Worm (Caenorhabditis elegans) whole organism, L3 larva: ENCODE results near the gene F18A11.2.
A peak's percentile ranks its signal among the peaks of the same experiment; 100 is the strongest.

Experiments used
- ZK546.5 ChIP-seq: sonication (generic microtip); optimal IDR thresholded peaks from 2 replicates; lab custom pipeline; 2017; ENCODE audit warnings: missing biosample characterization, missing genetic modification characterization
- aly-2 ChIP-seq: fragments of 150-350 bp; optimal IDR thresholded peaks from 2 replicates; lab custom pipeline; 2014; ENCODE audit warnings: missing biosample characterization, missing genetic modification characterization
- ama-1 ChIP-seq: fragments of 150-350 bp; optimal IDR thresholded peaks from 2 replicates; lab custom pipeline; 2018
- ceh-16 ChIP-seq: sonication (generic microtip); optimal IDR thresholded peaks from 2 replicates; lab custom pipeline; 2017; ENCODE audit warnings: missing biosample characterization, missing genetic modification characterization
- ceh-28 ChIP-seq: fragments of 150-350 bp; optimal IDR thresholded peaks from 2 replicates; lab custom pipeline; 2014; ENCODE audit warnings: missing biosample characterization, missing genetic modification reagents, missing genetic modification characterization
- ceh-82 ChIP-seq: fragments of 150-350 bp; optimal IDR thresholded peaks from 2 replicates; lab custom pipeline; 2014; ENCODE audit warnings: missing biosample characterization, missing genetic modification characterization
- ceh-9 ChIP-seq: sonication (generic microtip); optimal IDR thresholded peaks from 2 replicates; lab custom pipeline; 2018; ENCODE audit warnings: missing biosample characterization, missing genetic modification characterization
- egl-27 ChIP-seq: sonication (generic microtip); optimal IDR thresholded peaks from 4 replicates; lab custom pipeline; 2017; ENCODE audit warnings: missing biosample characterization, missing genetic modification reagents, missing genetic modification characterization
- egl-5 ChIP-seq: fragments of 150-350 bp; optimal IDR thresholded peaks from 2 replicates; lab custom pipeline; 2017; ENCODE audit warnings: missing biosample characterization, missing genetic modification reagents, missing genetic modification characterization, inconsistent platforms
- elt-2 ChIP-seq: sonication (generic microtip); optimal IDR thresholded peaks from 2 replicates; lab custom pipeline; 2016; ENCODE audit warnings: missing genetic modification reagents, mild to moderate bottlenecking, missing genetic modification characterization, missing compliant biosample characterization
- elt-3 ChIP-seq, 3 experiments: fragments of 150-350 bp in 1 of 3; sonication (generic microtip) in 2 of 3; optimal IDR thresholded peaks; 2 replicates in 2 of 3; 4 replicates in 1 of 3; lab custom pipeline; 2014 to 2017; ENCODE audit warnings: missing biosample characterization in 3 of 3, missing genetic modification characterization in 3 of 3
- fkh-10 ChIP-seq: sonication (generic microtip); optimal IDR thresholded peaks from 2 replicates; lab custom pipeline; 2017; ENCODE audit warnings: missing biosample characterization, missing genetic modification reagents, missing genetic modification characterization
- fkh-2 ChIP-seq: fragments of 150-350 bp; optimal IDR thresholded peaks from 2 replicates; lab custom pipeline; 2014; ENCODE audit warnings: missing biosample characterization, missing genetic modification reagents, missing genetic modification characterization
- fos-1 ChIP-seq: fragments of 150-350 bp; optimal IDR thresholded peaks from 2 replicates; lab custom pipeline; 2014; ENCODE audit warnings: missing biosample characterization, missing genetic modification characterization
- hmg-11 ChIP-seq: sonication (generic microtip); optimal IDR thresholded peaks from 2 replicates; lab custom pipeline; 2016; ENCODE audit warnings: missing genetic modification characterization, missing compliant biosample characterization
- jun-1 ChIP-seq: fragments of 150-350 bp; optimal IDR thresholded peaks from 2 replicates; lab custom pipeline; 2014; ENCODE audit warnings: missing biosample characterization, missing genetic modification reagents, missing genetic modification characterization
- lin-15B ChIP-seq: fragments of 150-350 bp; optimal IDR thresholded peaks from 2 replicates; lab custom pipeline; 2014; ENCODE audit warnings: missing biosample characterization, missing genetic modification characterization
- lsy-12 ChIP-seq: sonication (generic microtip); optimal IDR thresholded peaks from 2 replicates; lab custom pipeline; 2016; ENCODE audit warnings: mild to moderate bottlenecking, missing genetic modification characterization, missing compliant biosample characterization
- mdl-1 ChIP-seq: fragments of 150-350 bp; optimal IDR thresholded peaks from 2 replicates; lab custom pipeline; 2014; ENCODE audit warnings: missing biosample characterization, missing genetic modification characterization
- mml-1 ChIP-seq: fragments of 150-350 bp; sonication (generic microtip); optimal IDR thresholded peaks from 3 replicates; lab custom pipeline; 2014; ENCODE audit warnings: missing biosample characterization, missing genetic modification characterization
- nfya-1 ChIP-seq: sonication (generic microtip); optimal IDR thresholded peaks from 2 replicates; lab custom pipeline; 2017; ENCODE audit warnings: missing genetic modification characterization, mild to moderate bottlenecking, missing compliant biosample characterization, antibody characterized with exemption, moderate library complexity; ENCODE audit not compliant: insufficient read depth
- nhr-11 ChIP-seq: fragments of 150-350 bp; optimal IDR thresholded peaks from 2 replicates; lab custom pipeline; 2014; ENCODE audit warnings: missing biosample characterization, missing genetic modification characterization
- nhr-23 ChIP-seq: fragments of 150-350 bp; optimal IDR thresholded peaks from 2 replicates; lab custom pipeline; 2014; ENCODE audit warnings: missing biosample characterization, missing genetic modification reagents, missing genetic modification characterization
- nhr-25 ChIP-seq: sonication (generic microtip); optimal IDR thresholded peaks from 2 replicates; lab custom pipeline; 2017; ENCODE audit warnings: missing biosample characterization, missing genetic modification characterization
- nhr-43 ChIP-seq: sonication (generic microtip); optimal IDR thresholded peaks from 2 replicates; lab custom pipeline; 2016; ENCODE audit warnings: mild to moderate bottlenecking, missing genetic modification characterization, missing compliant biosample characterization; ENCODE audit not compliant: poor library complexity, severe bottlenecking
- nhr-67 ChIP-seq: fragments of 150-350 bp; optimal IDR thresholded peaks from 2 replicates; lab custom pipeline; 2014; ENCODE audit warnings: missing biosample characterization, missing genetic modification characterization
- pha-4 ChIP-seq: fragments of 150-350 bp; optimal IDR thresholded peaks from 2 replicates; lab custom pipeline; 2014; ENCODE audit warnings: missing biosample characterization, missing genetic modification reagents, missing genetic modification characterization
- pqm-1 ChIP-seq: fragments of 150-350 bp; optimal IDR thresholded peaks from 2 replicates; lab custom pipeline; 2017; ENCODE audit warnings: missing biosample characterization, missing genetic modification characterization, inconsistent platforms
- snpc-4 ChIP-seq: fragments of 150-350 bp; optimal IDR thresholded peaks from 2 replicates; lab custom pipeline; 2014; ENCODE audit warnings: missing biosample characterization, missing genetic modification characterization
- zag-1 ChIP-seq: fragments of 150-350 bp; optimal IDR thresholded peaks from 2 replicates; lab custom pipeline; 2014; ENCODE audit warnings: missing biosample characterization, missing genetic modification characterization
- ztf-11 ChIP-seq: fragments of 150-350 bp; optimal IDR thresholded peaks from 2 replicates; lab custom pipeline; 2014; ENCODE audit warnings: missing biosample characterization, missing genetic modification characterization
- ztf-4 ChIP-seq: fragments of 150-350 bp; optimal IDR thresholded peaks from 2 replicates; lab custom pipeline; 2014; ENCODE audit warnings: missing biosample characterization, missing genetic modification characterization

Gene F18A11.2

DNA sequence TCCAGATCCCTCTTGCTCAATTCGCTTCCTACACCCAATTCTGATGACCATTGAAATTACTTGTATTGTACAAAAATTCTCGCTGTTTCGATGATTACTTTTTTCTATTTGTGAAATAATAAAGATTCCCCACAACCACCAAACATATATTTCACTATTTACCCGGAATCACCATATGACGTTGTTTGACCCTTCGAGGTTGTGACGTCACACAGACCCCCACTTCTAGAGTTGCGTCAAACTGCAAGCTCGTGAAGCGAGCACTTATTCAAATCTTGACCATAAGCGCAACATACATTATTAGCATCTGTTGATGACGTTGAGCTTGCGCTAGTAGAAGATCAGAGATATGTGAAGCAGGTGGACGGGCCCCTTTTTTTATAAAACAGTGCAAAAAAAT, 38.5 kb upstream of the F18A11.2 start:
- TF ChIP-seq fkh-2 (tag; lab: Kevin White, UChicago) (no peak), mdl-1 (no peak), fos-1 (tag; lab: Kevin White, UChicago) (no peak), nhr-11 (tag; lab: Kevin White, UChicago) (no peak), lin-15B (tag; lab: Kevin White, UChicago) (no peak), nhr-25 (tag; lab: Kevin White, UChicago) (no peak), snpc-4 (tag; lab: Kevin White, UChicago) (no peak), ztf-4 (tag; lab: Kevin White, UChicago) (no peak), nhr-43 (tag; lab: Kevin White, UChicago) (no peak), fkh-10 (GFP tag; lab: Kevin White, UChicago) (no peak), nhr-23 (tag; lab: Kevin White, UChicago) (no peak), aly-2 (tag; lab: Kevin White, UChicago) (no peak), ceh-9 (no peak), nhr-67 (tag; lab: Kevin White, UChicago) (no peak), nfya-1 (no peak), zag-1 (no peak)

DNA sequence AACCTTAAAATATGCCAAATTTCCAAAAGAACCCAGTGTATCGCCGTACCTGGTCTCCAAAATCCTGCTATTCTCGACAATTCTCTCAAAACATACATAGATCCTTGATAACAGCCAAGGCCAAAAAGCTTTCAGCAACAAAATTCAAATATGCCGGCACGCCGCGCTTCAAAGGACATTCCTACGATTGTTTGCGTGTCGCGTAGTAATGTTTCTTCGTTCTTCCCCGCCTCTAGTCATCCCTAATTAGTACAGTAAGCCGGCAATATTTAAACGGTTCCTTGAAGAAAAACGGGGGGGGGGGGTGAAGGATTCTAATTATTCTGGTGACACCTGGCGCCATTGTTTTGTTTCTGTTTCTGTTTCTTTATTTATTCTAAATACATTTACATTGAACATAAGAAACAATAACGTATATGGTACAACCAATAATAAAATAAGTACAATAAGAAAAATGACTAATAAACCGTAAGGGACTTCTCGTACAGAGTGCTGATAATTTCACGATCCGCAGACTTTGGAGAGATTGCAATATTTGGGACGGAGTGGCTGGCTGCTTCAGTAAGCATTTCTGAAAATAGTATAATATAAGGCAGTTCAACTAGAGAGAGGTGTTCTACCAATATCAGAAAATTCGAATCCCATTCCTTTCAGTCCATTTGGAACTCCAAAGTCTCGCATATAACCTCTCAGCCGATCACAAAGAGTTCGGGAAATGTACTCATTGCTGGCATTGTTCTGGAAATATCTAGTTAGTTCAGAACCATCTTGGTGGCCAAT, 37.3 kb upstream of the F18A11.2 start:
- TF ChIP-seq ama-1 (lab: Kevin White, UChicago), result peak; percentile 85
- no peak for TF ChIP-seq ceh-28
- no peak for TF ChIP-seq zag-1
- TF ChIP-seq nfya-1, result no peak
- TF ChIP-seq jun-1 (tag; lab: Kevin White, UChicago), result no peak
- no peak for TF ChIP-seq nhr-11 (tag; lab: Kevin White, UChicago)
- no peak for TF ChIP-seq ZK546.5 (tag; lab: Kevin White, UChicago)
- TF ChIP-seq nhr-43 (tag; lab: Kevin White, UChicago), result peak; percentile 39
- no peak for TF ChIP-seq ceh-9
- TF ChIP-seq ceh-16 (tag; lab: Kevin White, UChicago), result no peak
- no peak for TF ChIP-seq ztf-11 (tag; lab: Kevin White, UChicago)
- TF ChIP-seq hmg-11 (tag; lab: Kevin White, UChicago), result no peak
- TF ChIP-seq elt-2 (tag; lab: Kevin White, UChicago), result peak; percentile 25
- no peak for TF ChIP-seq mml-1

DNA sequence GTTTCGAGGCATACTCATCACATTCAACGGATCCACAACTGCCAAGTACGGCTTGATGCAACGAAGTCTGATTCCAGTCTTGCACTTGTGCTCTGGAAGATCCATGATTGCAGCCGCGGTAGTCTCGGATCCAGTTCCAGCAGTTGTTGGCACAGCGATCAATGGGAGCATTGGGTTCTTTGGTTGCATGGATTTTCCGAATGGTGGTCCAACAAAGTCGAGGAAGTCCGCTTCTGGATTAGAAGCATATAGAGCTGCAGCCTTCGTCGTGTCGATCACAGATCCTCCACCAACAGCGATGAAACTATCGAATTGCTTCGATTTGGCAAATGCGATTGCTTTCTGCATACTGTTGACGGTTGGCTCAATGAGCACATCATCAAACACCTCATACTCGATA, 36.2 kb upstream of the F18A11.2 start:
- TF ChIP-seq elt-3 (tag; optimal IDR thresholded peaks at IDR 0.05; lab: Kevin White, UChicago) (no peak), ZK546.5 (tag; lab: Kevin White, UChicago) (no peak), ama-1 (lab: Kevin White, UChicago) (peak; percentile 61)

DNA sequence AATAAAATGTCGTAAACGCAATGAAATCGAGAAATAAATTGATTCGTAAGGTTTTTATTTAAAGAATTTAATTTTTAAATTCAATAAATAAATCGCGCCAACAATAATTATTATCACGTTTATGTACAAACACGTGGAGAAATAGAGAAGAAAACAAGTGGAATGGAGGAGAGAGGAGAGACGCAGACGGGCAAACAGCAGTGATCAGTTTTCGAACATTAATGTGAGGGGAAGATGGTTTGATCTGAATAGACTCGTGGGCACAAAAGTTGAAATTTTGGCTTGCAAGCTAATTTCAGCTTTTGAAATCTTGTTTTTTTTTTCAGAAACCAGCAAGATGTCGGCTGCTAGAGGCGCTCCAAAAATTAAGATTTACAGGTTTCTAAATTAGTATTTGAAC, 35.2 kb upstream of the F18A11.2 start, which contains the start of gene hphd-1:
Gene hphd-1 (minus strand): TSS at position 323 of the 400 bp plus-strand sequence.
- TF ChIP-seq mdl-1, result peak; percentile 55
- TF ChIP-seq lsy-12 (tag; lab: Kevin White, UChicago), result no peak
- peak; percentile 41 for TF ChIP-seq nfya-1
- TF ChIP-seq nhr-43 (tag; lab: Kevin White, UChicago), result peak; percentile 84
- TF ChIP-seq fos-1 (tag; lab: Kevin White, UChicago), result no peak
- TF ChIP-seq jun-1 (tag; lab: Kevin White, UChicago), result no peak
- TF ChIP-seq nhr-23 (tag; lab: Kevin White, UChicago), result peak; percentile 26
- peak; percentile 63 for TF ChIP-seq elt-2 (tag; lab: Kevin White, UChicago)
- peak; percentile 25 for TF ChIP-seq snpc-4 (tag; lab: Kevin White, UChicago)
- no peak for TF ChIP-seq egl-5 (tag; lab: Kevin White, UChicago)
- peak; percentile 86 for TF ChIP-seq pqm-1 (tag; lab: Kevin White, UChicago)
- no peak for TF ChIP-seq ztf-4 (tag; lab: Kevin White, UChicago)
- TF ChIP-seq egl-27 (tag; lab: Kevin White, UChicago), result no peak
- TF ChIP-seq pha-4 (tag; lab: Kevin White, UChicago), result peak; percentile 93
- TF ChIP-seq, all 47 proteins: peak for 8

DNA sequence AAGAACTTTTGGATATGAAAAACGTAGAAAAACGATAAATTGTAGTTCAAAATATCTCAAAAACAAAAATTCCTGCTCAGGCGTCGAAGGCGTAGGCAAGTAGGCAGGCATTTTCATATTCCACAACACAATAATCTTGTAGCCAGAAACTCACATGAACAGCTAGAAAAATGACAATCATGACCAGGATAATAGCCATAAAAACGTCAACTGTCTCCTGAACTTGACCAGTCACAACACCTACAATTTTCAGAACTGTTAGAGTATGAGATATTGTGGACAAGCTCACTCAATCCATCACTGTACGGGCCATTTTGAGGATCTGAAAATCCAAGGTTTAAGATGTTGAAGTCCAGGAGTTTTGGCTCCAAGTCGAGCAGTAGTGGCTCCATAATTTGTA, 34.1 kb upstream of the F18A11.2 start, which contains the start of gene Y38F1A.7:
Gene Y38F1A.7 (minus strand): TSS at position 392 of the 400 bp plus-strand sequence.
- no peak for TF ChIP-seq ceh-82 (tag; lab: Kevin White, UChicago)
- TF ChIP-seq elt-2 (tag; lab: Kevin White, UChicago), result peak; percentile 1
